Worm (Caenorhabditis elegans): Measurements from ENCODE around the gene tbg-1.

Gene tbg-1

DNA sequence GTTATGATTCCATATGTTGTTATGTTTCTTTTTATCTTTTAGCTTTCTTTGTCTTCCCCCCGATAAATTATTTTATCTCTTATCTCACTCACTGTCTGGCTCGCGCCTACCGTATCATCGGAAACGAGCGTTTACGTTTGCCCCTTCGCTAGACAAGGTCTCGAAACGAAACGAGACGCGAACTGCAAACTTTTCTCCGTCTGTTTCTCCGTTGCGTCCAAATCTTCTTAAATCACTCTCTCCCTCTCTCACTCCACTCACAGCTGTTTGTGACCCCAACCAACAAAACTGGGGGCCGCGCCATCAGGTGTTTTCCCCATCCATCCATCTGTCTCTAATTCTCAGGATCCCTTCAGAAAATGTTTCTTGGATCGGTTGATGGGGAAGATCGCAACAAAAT, 8.8 kb downstream of the tbg-1 start:
- TF ChIP-seq egl-27 (tag; optimal IDR thresholded peaks at IDR 0.05) (no peak), madf-9 (GFP tag; conservative IDR thresholded peaks at IDR 0.05) (no peak), dve-1 (tag; optimal IDR thresholded peaks at IDR 0.05; ENCODE audit: insufficient read depth) (peak; percentile 16), daf-16 (GFP tag; optimal IDR thresholded peaks at IDR 0.05) (peak in 1 of 2 experiments; percentile 77), daf-16 (tag; optimal IDR thresholded peaks at IDR 0.05) (peak; percentile 15), mes-2 (tag; optimal IDR thresholded peaks at IDR 0.05; ENCODE audit: poor library complexity, severe bottlenecking) (peak; percentile 15), ctbp-1 (GFP tag; IDR thresholded peaks at IDR 0.05) (0 out of 2 replicates have a peak, but pooled peaks have one; percentile 20), mdl-1 (tag; optimal IDR thresholded peaks at IDR 0.05) (peak in 1 of 2 experiments; percentile 10), dmd-6 (GFP tag; IDR thresholded peaks at IDR 0.05) (peak; percentile 26), lim-7 (GFP tag; IDR thresholded peaks at IDR 0.05) (no peak), nhr-28 (tag; optimal IDR thresholded peaks at IDR 0.05) (peak; percentile 6), fkh-10 (GFP tag; optimal IDR thresholded peaks at IDR 0.05) (no peak), nhr-11 (tag; optimal IDR thresholded peaks at IDR 0.05) (peak; percentile 49), lin-1 (GFP tag; IDR thresholded peaks at IDR 0.05) (0 out of 2 replicates have a peak, but pooled peaks have one; percentile 18), hlh-30 (tag; optimal IDR thresholded peaks at IDR 0.05; ENCODE audit: insufficient read depth) (peak; percentile 51), ceh-28 (tag; optimal IDR thresholded peaks at IDR 0.05) (no peak), lsy-2 (tag; optimal IDR thresholded peaks at IDR 0.05) (peak in 1 of 2 experiments; percentile 30), nhr-10 (tag; optimal IDR thresholded peaks at IDR 0.05) (no peak), mxl-3 (GFP tag; optimal IDR thresholded peaks at IDR 0.05) (peak; percentile 59), aha-1 (tag) (peak; percentile 95)

DNA sequence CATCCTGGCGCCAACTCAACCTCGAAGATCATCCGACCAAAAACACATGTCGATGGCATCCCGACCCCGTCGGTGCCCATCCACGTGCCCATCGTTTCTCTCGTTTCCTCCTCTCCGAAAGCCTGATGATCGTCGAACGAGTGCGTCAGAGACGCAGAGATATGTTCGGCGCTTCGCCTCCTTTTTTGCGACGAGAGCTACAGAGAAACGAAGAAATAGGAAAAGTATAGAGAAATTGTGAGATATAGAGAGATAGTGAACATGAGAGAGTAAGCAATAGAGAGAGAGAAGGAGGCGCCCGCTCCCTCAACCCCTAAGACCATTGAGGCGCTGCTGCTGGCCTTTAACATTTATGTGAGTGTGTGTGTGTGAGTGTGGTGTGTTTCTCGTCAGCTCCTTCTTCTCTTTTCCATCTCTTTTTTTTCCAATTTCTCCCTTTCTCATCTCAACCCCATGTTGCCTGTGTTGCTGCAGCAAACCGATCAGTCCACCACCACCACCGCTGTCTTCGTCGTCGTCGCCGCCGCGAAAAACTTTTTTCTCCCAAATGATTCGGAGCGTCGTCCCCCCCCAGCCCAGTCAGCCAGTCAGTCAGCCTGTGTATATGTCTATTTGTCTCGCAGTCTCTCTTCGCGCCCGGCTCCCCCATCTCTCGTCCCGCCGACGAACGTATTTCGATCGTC, 9.7 kb downstream of the tbg-1 start, which contains the start of gene hlh-11:
hlh-11 (plus strand) TSS at position 633 of the 683 bp plus-strand sequence.
- no peak for TF ChIP-seq F44E2.7 (GFP tag; IDR thresholded peaks at IDR 0.05)
- peak; percentile 92 to 99 for TF ChIP-seq mdl-1 (tag; optimal IDR thresholded peaks at IDR 0.05)
- TF ChIP-seq zip-11 (GFP tag; IDR thresholded peaks at IDR 0.05) = no peak
- no peak for TF ChIP-seq dmd-8 (GFP tag; IDR thresholded peaks at IDR 0.05)
- 0 out of 2 replicates have a peak, but pooled peaks have one; percentile 8 for TF ChIP-seq ZK337.2 (GFP tag; IDR thresholded peaks at IDR 0.05)
- no peak for TF ChIP-seq snpc-4 (tag; optimal IDR thresholded peaks at IDR 0.05)
- TF ChIP-seq ceh-32 (tag; optimal IDR thresholded peaks at IDR 0.05; ENCODE audit: poor library complexity) = no peak
- TF ChIP-seq jun-1 (tag; optimal IDR thresholded peaks at IDR 0.05) = no peak
- peak; percentile 17; the same call in 1 of the 2 replicates for TF ChIP-seq arid-1 (GFP tag; conservative IDR thresholded peaks at IDR 0.05)
- peak in 1 of 2 experiments; percentile 47 for TF ChIP-seq ZK546.5 (tag; optimal IDR thresholded peaks at IDR 0.05)
- TF ChIP-seq F49E8.2 (tag; optimal IDR thresholded peaks at IDR 0.05; ENCODE audit: borderline replicate concordance) = no peak
- TF ChIP-seq attf-4 (tag; optimal IDR thresholded peaks at IDR 0.05) = no peak
- TF ChIP-seq T26A8.4 (GFP tag; IDR thresholded peaks at IDR 0.05) = peak; percentile 79
- TF ChIP-seq hlh-11 (tag; optimal IDR thresholded peaks at IDR 0.05) = no peak
- no peak; the same call in 1 of the 2 replicates for TF ChIP-seq lim-7 (GFP tag; IDR thresholded peaks at IDR 0.05)
- peak; percentile 57 for TF ChIP-seq pqm-1 (tag; optimal IDR thresholded peaks at IDR 0.05)
- peak; percentile 93 for TF ChIP-seq nhr-48 (tag; optimal IDR thresholded peaks at IDR 0.05)
- no peak for TF ChIP-seq aly-2 (tag; optimal IDR thresholded peaks at IDR 0.05)
- TF ChIP-seq daf-19 (GFP tag; conservative IDR thresholded peaks at IDR 0.05) = no peak
- peak; percentile 10 for TF ChIP-seq nhr-76 (tag; optimal IDR thresholded peaks at IDR 0.05)
- TF ChIP-seq ctbp-1 (GFP tag; IDR thresholded peaks at IDR 0.05) = peak; percentile 91
- TF ChIP-seq Y48G9A.11 (GFP tag; IDR thresholded peaks at IDR 0.05) = no peak
- peak; percentile 88 for TF ChIP-seq spr-1 (tag; optimal IDR thresholded peaks at IDR 0.05)
- TF ChIP-seq dve-1 (tag; optimal IDR thresholded peaks at IDR 0.05; ENCODE audit: insufficient read depth) = peak; percentile 95
- TF ChIP-seq ceh-82 (tag; optimal IDR thresholded peaks at IDR 0.05) = no peak
- no peak for TF ChIP-seq ztf-7 (tag; optimal IDR thresholded peaks at IDR 0.05)
- peak; percentile 68 for TF ChIP-seq mxl-2 (GFP tag; conservative IDR thresholded peaks at IDR 0.05)
- TF ChIP-seq Y105C5A.15 (GFP tag; IDR thresholded peaks at IDR 0.05) = no peak
- TF ChIP-seq egl-27 (tag; optimal IDR thresholded peaks at IDR 0.05) = no peak
- TF ChIP-seq nhr-28 (tag; optimal IDR thresholded peaks at IDR 0.05) = peak; percentile 83
- no peak for TF ChIP-seq ama-1 (optimal IDR thresholded peaks at IDR 0.05)
- no peak for TF ChIP-seq unc-39 (tag; optimal IDR thresholded peaks at IDR 0.05)
- peak; percentile 70 for TF ChIP-seq T20F7.1 (GFP tag; optimal IDR thresholded peaks at IDR 0.05)
- peak; percentile 89 for TF ChIP-seq hmg-1.1 (GFP tag; IDR thresholded peaks at IDR 0.05)
